Worm (Caenorhabditis elegans): ENCODE data around the gene fip-1.

fip-1 gene

DNA sequence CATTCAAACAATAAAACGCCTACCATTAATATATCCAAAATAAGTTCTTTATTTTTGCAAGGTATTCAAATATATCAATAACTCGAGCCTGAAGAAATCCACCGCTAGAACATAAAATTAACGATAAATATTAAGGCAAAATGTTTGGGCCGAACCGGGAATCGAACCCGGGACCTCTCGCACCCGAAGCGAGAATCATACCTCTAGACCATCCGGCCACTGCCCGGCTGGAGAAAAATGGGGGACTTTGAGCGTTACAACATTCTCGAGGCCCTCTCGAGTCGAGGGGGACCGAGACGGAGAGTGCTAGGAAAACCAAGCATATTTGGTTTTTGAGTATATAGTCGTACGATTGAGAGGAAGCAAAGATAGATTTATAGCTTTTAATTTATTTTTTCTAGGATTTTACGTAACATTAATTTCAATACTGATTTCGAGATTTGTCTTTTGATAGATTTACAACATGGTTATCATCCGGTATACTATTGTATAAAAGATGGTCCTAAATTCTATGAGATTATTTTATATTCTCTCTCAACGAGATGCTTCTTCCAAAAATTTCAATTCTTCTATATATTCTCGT, 10.8 kb downstream of the fip-1 start, which contains the start of gene flp-23 (continued):
- TF ChIP-seq mec-3 (tag; optimal IDR thresholded peaks at IDR 0.05; ENCODE audit: borderline replicate concordance) = no peak
- no peak for TF ChIP-seq F13H6.1 (tag; optimal IDR thresholded peaks at IDR 0.05)
- TF ChIP-seq pha-2 (tag; optimal IDR thresholded peaks at IDR 0.05) = peak; percentile 74
- TF ChIP-seq odd-2 (tag; optimal IDR thresholded peaks at IDR 0.05) = no peak
- peak; percentile 33 for TF ChIP-seq rnt-1 (tag; optimal IDR thresholded peaks at IDR 0.05)
- peak; percentile 65; the same call in 1 of the 2 replicates for TF ChIP-seq unc-3 (GFP tag; conservative IDR thresholded peaks at IDR 0.05)
- TF ChIP-seq unc-3 (tag; optimal IDR thresholded peaks at IDR 0.05) = peak; percentile 23
- peak; percentile 68 for TF ChIP-seq fkh-6 (tag; optimal IDR thresholded peaks at IDR 0.05)
- TF ChIP-seq pqm-1 (tag; optimal IDR thresholded peaks at IDR 0.05) = peak; percentile 17
- TF ChIP-seq Y22D7AL.16 (tag; optimal IDR thresholded peaks at IDR 0.05) = peak; percentile 27
- TF ChIP-seq ceh-6 (GFP tag; optimal IDR thresholded peaks at IDR 0.05) = peak; percentile 59
- peak; percentile 16 for TF ChIP-seq tbx-7 (tag; optimal IDR thresholded peaks at IDR 0.05)
- TF ChIP-seq ahr-1 (tag; optimal IDR thresholded peaks at IDR 0.05) = no peak
- no peak for TF ChIP-seq lim-6 (tag; optimal IDR thresholded peaks at IDR 0.05)
- no peak for TF ChIP-seq ceh-22 (tag; optimal IDR thresholded peaks at IDR 0.05)
- TF ChIP-seq ceh-9 (tag; optimal IDR thresholded peaks at IDR 0.05) = peak; percentile 34
- peak; percentile 51 for TF ChIP-seq T23F11.4 (GFP tag; optimal IDR thresholded peaks at IDR 0.05)
- peak; percentile 54 for TF ChIP-seq C38D4.7 (GFP tag; optimal IDR thresholded peaks at IDR 0.05)
- no peak for TF ChIP-seq hlh-13 (GFP tag; optimal IDR thresholded peaks at IDR 0.05)
- TF ChIP-seq hlh-15 (tag; optimal IDR thresholded peaks at IDR 0.05) = peak; percentile 29
- TF ChIP-seq nhr-232 (tag; optimal IDR thresholded peaks at IDR 0.05) = peak; percentile 69
- TF ChIP-seq tbx-2 (tag; optimal IDR thresholded peaks at IDR 0.05) = peak; percentile 70
- TF ChIP-seq ceh-45 (GFP tag; IDR thresholded peaks at IDR 0.05) = no peak
- TF ChIP-seq hlh-8 (tag; optimal IDR thresholded peaks at IDR 0.05) = no peak
- no peak for TF ChIP-seq elt-4 (tag; optimal IDR thresholded peaks at IDR 0.05)
- TF ChIP-seq ceh-24 (tag; optimal IDR thresholded peaks at IDR 0.05) = peak; percentile 10
- TF ChIP-seq pha-4 (tag; optimal IDR thresholded peaks at IDR 0.05) = no peak
- peak; percentile 39 for TF ChIP-seq ceh-18 (tag; optimal IDR thresholded peaks at IDR 0.05)
- TF ChIP-seq nfya-1 (tag; optimal IDR thresholded peaks at IDR 0.05) = peak; percentile 55
- peak; percentile 54 for TF ChIP-seq eyg-1 (tag; optimal IDR thresholded peaks at IDR 0.05)
- TF ChIP-seq unc-55 (GFP tag; optimal IDR thresholded peaks at IDR 0.05) = no peak
- TF ChIP-seq pros-1 (tag; optimal IDR thresholded peaks at IDR 0.05) = no peak
- peak; percentile 44 for TF ChIP-seq pat-9 (tag; optimal IDR thresholded peaks at IDR 0.05)
- TF ChIP-seq che-1 (tag; optimal IDR thresholded peaks at IDR 0.05) = peak; percentile 79
- peak; percentile 6 for TF ChIP-seq syd-9 (tag; optimal IDR thresholded peaks at IDR 0.05)
- TF ChIP-seq ceh-48 (tag; optimal IDR thresholded peaks at IDR 0.05) = peak; percentile 60
- peak; percentile 53 for TF ChIP-seq sdc-2 (tag; optimal IDR thresholded peaks at IDR 0.05)
- peak; percentile 62 for TF ChIP-seq dve-1 (tag; optimal IDR thresholded peaks at IDR 0.05)
- TF ChIP-seq pag-3 (tag; optimal IDR thresholded peaks at IDR 0.05; ENCODE audit: borderline replicate concordance) = no peak
- peak; percentile 58 for TF ChIP-seq ref-2 (tag; optimal IDR thresholded peaks at IDR 0.05)
- peak; percentile 60 for TF ChIP-seq hlh-6 (tag; optimal IDR thresholded peaks at IDR 0.05)
- TF ChIP-seq fax-1 (tag; optimal IDR thresholded peaks at IDR 0.05) = peak; percentile 60
- TF ChIP-seq ama-1 (optimal IDR thresholded peaks at IDR 0.05) = no peak
- TF ChIP-seq K09A11.1 (tag; optimal IDR thresholded peaks at IDR 0.05; ENCODE audit: insufficient read depth) = peak; percentile 56
- peak; percentile 53 for TF ChIP-seq ztf-16 (tag; optimal IDR thresholded peaks at IDR 0.05)
- TF ChIP-seq gmeb-2 (tag; optimal IDR thresholded peaks at IDR 0.05) = peak; percentile 78
- peak; percentile 41 for TF ChIP-seq ceh-2 (tag; optimal IDR thresholded peaks at IDR 0.05)
- no peak for TF ChIP-seq hlh-30 (tag; optimal IDR thresholded peaks at IDR 0.05; ENCODE audit: insufficient read depth)
- TF ChIP-seq ceh-14 (tag; optimal IDR thresholded peaks at IDR 0.05) = peak; percentile 41

Data from whole organism, late embryonic.